Fruit fly (Drosophila melanogaster) S2 (cell line): ENCODE results near the gene CG42766.

Source experiments
- CG8478 ChIP-seq: fragments of >200 bp; optimal IDR thresholded peaks from 2 replicates; lab custom pipeline; 2018
- CTCF ChIP-seq, 2 experiments: fragments of >200 bp; optimal IDR thresholded peaks; 2 replicates each; lab custom pipeline; 2018

DNA sequence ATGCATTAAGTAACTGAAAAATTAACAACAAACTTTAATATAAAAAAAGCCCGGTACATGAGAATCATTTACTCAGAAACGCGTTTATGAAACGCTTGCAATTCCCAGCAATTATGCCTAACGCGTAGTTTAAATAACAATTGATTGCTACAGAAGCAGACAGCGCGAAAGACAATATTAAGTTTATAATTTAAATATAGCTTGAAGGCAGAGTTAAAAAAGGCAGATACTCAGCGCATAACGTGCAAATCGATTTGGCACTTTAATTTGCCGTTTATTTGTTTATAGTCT is 35.8 kb upstream of the CG42766 start, which contains the start of gene CG8924:
- TF ChIP-seq CTCF (optimal IDR thresholded peaks at IDR 0.05; lab: Kevin White, UChicago), result no peak
- no peak for TF ChIP-seq CG8478 (lab: Kevin White, UChicago)
